Fruit fly (Drosophila melanogaster) whole organism, embryonic: Measurements from ENCODE around the gene CG5056.
A peak's percentile ranks its signal among the peaks of the same experiment; 100 is the strongest.

Experiments used
- Abd-B ChIP-seq: fragments of 200-800 bp; sonication (Bioruptor generic); optimal IDR thresholded peaks from 2 replicates; lab custom pipeline; 2018; ENCODE audit warnings: missing biosample characterization, mild to moderate bottlenecking, missing genetic modification characterization, moderate library complexity
- Aef1 ChIP-seq: fragments of 200-800 bp; sonication (Bioruptor generic); IDR thresholded peaks from 3 replicates; pipeline ENCODE4 v1.3.6; 2022; ENCODE audit warnings: missing biosample characterization, missing genetic modification characterization
- CG10274 ChIP-seq: fragments of 200-800 bp; sonication (Bioruptor generic); optimal IDR thresholded peaks from 3 replicates; lab custom pipeline; 2017; ENCODE audit warnings: missing biosample characterization, mild to moderate bottlenecking, missing genetic modification characterization
- CG10543 ChIP-seq: fragments of 200-800 bp; sonication (Bioruptor generic); optimal IDR thresholded peaks from 3 replicates; lab custom pipeline; 2017; ENCODE audit warnings: missing biosample characterization, mild to moderate bottlenecking, missing genetic modification characterization, moderate library complexity
- CG11247 ChIP-seq: fragments of 200-800 bp; sonication (Bioruptor generic); IDR thresholded peaks from 2 replicates; pipeline ENCODE4 v1.3.6; 2022; ENCODE audit warnings: missing biosample characterization, missing genetic modification characterization
- CG11695 ChIP-seq: fragments of 200-800 bp; sonication (Bioruptor generic); IDR thresholded peaks from 3 replicates; pipeline ENCODE4 v1.3.6; 2022; ENCODE audit warnings: missing biosample characterization, missing genetic modification characterization
- CG12071 ChIP-seq: fragments of 200-800 bp; sonication (Bioruptor generic); optimal IDR thresholded peaks from 3 replicates; lab custom pipeline; 2018; ENCODE audit warnings: missing biosample characterization, mild to moderate bottlenecking, missing genetic modification characterization
- CG12391 ChIP-seq: fragments of 200-800 bp; sonication (Bioruptor generic); optimal IDR thresholded peaks from 3 replicates; lab custom pipeline; 2018; ENCODE audit warnings: missing biosample characterization, mild to moderate bottlenecking, missing genetic modification characterization, moderate library complexity
- CG14014 ChIP-seq: fragments of 200-800 bp; sonication (Bioruptor generic); IDR thresholded peaks from 2 replicates; pipeline ENCODE4 v1.3.6; 2022; ENCODE audit warnings: missing biosample characterization, missing genetic modification characterization
- CG14860 ChIP-seq: fragments of 200-800 bp; sonication (Bioruptor generic); IDR thresholded peaks from 3 replicates; pipeline ENCODE4 v1.3.6; 2022; ENCODE audit warnings: missing biosample characterization, missing genetic modification characterization; ENCODE audit not compliant: partially characterized antibody
- CG1603 ChIP-seq: fragments of 200-800 bp; sonication (Bioruptor generic); optimal IDR thresholded peaks from 2 replicates; lab custom pipeline; 2019; ENCODE audit warnings: missing biosample characterization, mild to moderate bottlenecking, missing genetic modification characterization, moderate library complexity
- CG17829 ChIP-seq: fragments of 200-800 bp; optimal IDR thresholded peaks from 2 replicates; lab custom pipeline; 2019; ENCODE audit warnings: missing biosample characterization, mild to moderate bottlenecking, missing genetic modification characterization, moderate library complexity
- CG17912 ChIP-seq: fragments of 200-800 bp; sonication (Bioruptor generic); optimal IDR thresholded peaks from 2 replicates; lab custom pipeline; 2018; ENCODE audit warnings: missing biosample characterization, mild to moderate bottlenecking, missing genetic modification characterization
- CG18476 ChIP-seq: fragments of 200-800 bp; sonication (Bioruptor generic); optimal IDR thresholded peaks from 2 replicates; lab custom pipeline; 2016; ENCODE audit warnings: missing biosample characterization, mild to moderate bottlenecking, missing genetic modification characterization
- CG18599 ChIP-seq: fragments of 200-800 bp; sonication (Bioruptor generic); optimal IDR thresholded peaks from 3 replicates; lab custom pipeline; 2017; ENCODE audit warnings: missing biosample characterization, missing genetic modification characterization, mild to moderate bottlenecking, moderate library complexity, missing genetic modification reagents
- CG30020 ChIP-seq: fragments of 200-800 bp; optimal IDR thresholded peaks from 2 replicates; lab custom pipeline; 2019; ENCODE audit warnings: missing biosample characterization, mild to moderate bottlenecking, missing genetic modification characterization, moderate library complexity
- CG31441 ChIP-seq: fragments of 200-800 bp; sonication (Bioruptor generic); IDR thresholded peaks from 2 replicates; pipeline ENCODE4 v1.3.6; 2022; ENCODE audit warnings: missing biosample characterization, missing genetic modification characterization
- CG3281 ChIP-seq: fragments of 200-800 bp; sonication (Bioruptor generic); optimal IDR thresholded peaks from 3 replicates; lab custom pipeline; 2017; ENCODE audit warnings: missing biosample characterization, mild to moderate bottlenecking, missing genetic modification characterization
- CG4424 ChIP-seq: fragments of 200-800 bp; sonication (Bioruptor generic); optimal IDR thresholded peaks from 3 replicates; lab custom pipeline; 2016; ENCODE audit warnings: missing biosample characterization, missing genetic modification characterization
- CG5180 ChIP-seq: fragments of 200-800 bp; sonication (Bioruptor generic); optimal IDR thresholded peaks from 3 replicates; lab custom pipeline; 2017; ENCODE audit warnings: missing biosample characterization, missing genetic modification characterization, mild to moderate bottlenecking, moderate library complexity, missing genetic modification reagents
- CG6765 ChIP-seq: fragments of 200-800 bp; sonication (Bioruptor generic); optimal IDR thresholded peaks from 3 replicates; lab custom pipeline; 2017; ENCODE audit warnings: missing biosample characterization, mild to moderate bottlenecking, missing genetic modification characterization
- CG7745 ChIP-seq: fragments of 200-800 bp; sonication (Bioruptor generic); optimal IDR thresholded peaks from 2 replicates; lab custom pipeline; 2018; ENCODE audit warnings: missing biosample characterization, mild to moderate bottlenecking, missing genetic modification characterization, moderate library complexity
- CG8478 ChIP-seq: fragments of >200 bp; optimal IDR thresholded peaks from 2 replicates; lab custom pipeline; 2018
- CG8765 ChIP-seq: fragments of 200-800 bp; sonication (Bioruptor generic); IDR thresholded peaks from 2 replicates; pipeline ENCODE4 v1.3.6; 2022; ENCODE audit warnings: missing biosample characterization, missing genetic modification characterization
- CrebB ChIP-seq: fragments of 200-800 bp; sonication (Bioruptor generic); optimal IDR thresholded peaks from 3 replicates; lab custom pipeline; 2018; ENCODE audit warnings: missing biosample characterization, mild to moderate bottlenecking, missing genetic modification characterization
- H2.0 ChIP-seq: fragments of 200-800 bp; sonication (Bioruptor generic); IDR thresholded peaks from 2 replicates; pipeline ENCODE4 v1.3.6; 2022; ENCODE audit warnings: missing biosample characterization, missing genetic modification characterization
- Lpt ChIP-seq: fragments of >200 bp; optimal IDR thresholded peaks from 2 replicates; lab custom pipeline; 2018; ENCODE audit warnings: missing biosample characterization, missing genetic modification characterization
- Nf-YB ChIP-seq: fragments of 200-800 bp; sonication (Bioruptor generic); optimal IDR thresholded peaks from 3 replicates; lab custom pipeline; 2019; ENCODE audit warnings: missing biosample characterization, mild to moderate bottlenecking, missing genetic modification characterization, moderate library complexity
- Nf-YC ChIP-seq: fragments of 200-800 bp; optimal IDR thresholded peaks from 3 replicates; lab custom pipeline; 2019; ENCODE audit warnings: missing biosample characterization, mild to moderate bottlenecking, missing genetic modification characterization, moderate library complexity
- Stat92E ChIP-seq, 3 experiments: fragments of >200 bp in 2 of 3; fragments of 200-800 bp in 1 of 3; sonication (Bioruptor generic) in 1 of 3; optimal IDR thresholded peaks; 2 replicates each; lab custom pipeline; 2017 to 2019; ENCODE audit warnings: missing biosample characterization in 3 of 3, missing genetic modification characterization in 3 of 3, mild to moderate bottlenecking in 1 of 3, moderate library complexity in 1 of 3
- ab ChIP-seq: fragments of 200-800 bp; sonication (Bioruptor generic); optimal IDR thresholded peaks from 2 replicates; lab custom pipeline; 2016; ENCODE audit warnings: missing biosample characterization, missing genetic modification characterization
- az2 ChIP-seq: fragments of 200-800 bp; sonication (Bioruptor generic); optimal IDR thresholded peaks from 3 replicates; lab custom pipeline; 2016; ENCODE audit warnings: missing biosample characterization, missing genetic modification characterization
- cato ChIP-seq: fragments of 200-800 bp; sonication (Bioruptor generic); optimal IDR thresholded peaks from 2 replicates; lab custom pipeline; 2016; ENCODE audit warnings: missing biosample characterization, missing genetic modification characterization, borderline replicate concordance
- chinmo ChIP-seq: fragments of 200-800 bp; sonication (Bioruptor generic); IDR thresholded peaks from 4 replicates; pipeline ENCODE4 v1.3.6; 2022; ENCODE audit warnings: missing biosample characterization, missing genetic modification characterization; ENCODE audit not compliant: partially characterized antibody
- ci ChIP-seq: fragments of 200-800 bp; sonication (Bioruptor generic); IDR thresholded peaks from 3 replicates; pipeline ENCODE4 v1.3.6; 2022; ENCODE audit warnings: missing biosample characterization, missing genetic modification characterization
- croc ChIP-seq: fragments of 200-800 bp; sonication (Bioruptor generic); conservative IDR thresholded peaks from 3 replicates; pipeline ENCODE4 v1.3.6; 2022; ENCODE audit warnings: missing biosample characterization, missing genetic modification characterization
- ems ChIP-seq: fragments of 200-800 bp; sonication (Bioruptor generic); optimal IDR thresholded peaks from 3 replicates; lab custom pipeline; 2016; ENCODE audit warnings: missing biosample characterization, missing genetic modification characterization
- exex ChIP-seq: fragments of 200-800 bp; sonication (Bioruptor generic); optimal IDR thresholded peaks from 4 replicates; lab custom pipeline; 2018; ENCODE audit warnings: missing biosample characterization, mild to moderate bottlenecking, missing genetic modification characterization, moderate library complexity
- gsb ChIP-seq: fragments of 200-800 bp; sonication (Bioruptor generic); IDR thresholded peaks from 2 replicates; pipeline ENCODE4 v1.3.6; 2022; ENCODE audit warnings: missing biosample characterization, missing genetic modification characterization
- luna ChIP-seq: fragments of 200-800 bp; sonication (Bioruptor generic); optimal IDR thresholded peaks from 2 replicates; lab custom pipeline; 2016; ENCODE audit warnings: missing biosample characterization, missing genetic modification characterization
- nom ChIP-seq: fragments of 200-800 bp; sonication (Bioruptor generic); optimal IDR thresholded peaks from 2 replicates; lab custom pipeline; 2017; ENCODE audit warnings: missing biosample characterization, missing genetic modification characterization, mild to moderate bottlenecking, moderate library complexity, missing genetic modification reagents
- otp ChIP-seq: fragments of 200-800 bp; sonication (Bioruptor generic); IDR thresholded peaks from 3 replicates; pipeline ENCODE4, ENCODE4 v1.3.6; 2022; ENCODE audit warnings: missing biosample characterization, missing genetic modification characterization
- pho ChIP-seq: fragments of 200-800 bp; sonication (Bioruptor generic); optimal IDR thresholded peaks from 2 replicates; lab custom pipeline; 2016; ENCODE audit warnings: missing biosample characterization, missing genetic modification characterization
- sd ChIP-seq: fragments of 200-800 bp; sonication (Bioruptor generic); optimal IDR thresholded peaks from 3 replicates; lab custom pipeline; 2018; ENCODE audit warnings: missing biosample characterization, mild to moderate bottlenecking, missing genetic modification characterization, moderate library complexity
- sisA ChIP-seq: fragments of 200-800 bp; sonication (Bioruptor generic); IDR thresholded peaks from 2 replicates; pipeline ENCODE4 v1.3.6; 2022; ENCODE audit warnings: missing biosample characterization, missing genetic modification characterization
- ssp ChIP-seq: fragments of 200-800 bp; sonication (Bioruptor generic); IDR thresholded peaks from 2 replicates; pipeline ENCODE4 v1.3.6; 2022; ENCODE audit warnings: missing biosample characterization, missing genetic modification characterization
- sug ChIP-seq: fragments of 200-800 bp; optimal IDR thresholded peaks from 2 replicates; lab custom pipeline; 2019; ENCODE audit warnings: missing biosample characterization, mild to moderate bottlenecking, missing genetic modification characterization, moderate library complexity
- tio ChIP-seq: fragments of 200-800 bp; sonication (Bioruptor generic); optimal IDR thresholded peaks from 2 replicates; lab custom pipeline; 2017; ENCODE audit warnings: missing biosample characterization, missing genetic modification characterization, inconsistent platforms
- tx ChIP-seq: fragments of 200-800 bp; sonication (Bioruptor generic); optimal IDR thresholded peaks from 2 replicates; lab custom pipeline; 2016; ENCODE audit warnings: missing biosample characterization, missing genetic modification characterization
- unpg ChIP-seq: fragments of 200-800 bp; sonication (Bioruptor generic); optimal IDR thresholded peaks from 3 replicates; lab custom pipeline; 2018; ENCODE audit warnings: missing biosample characterization, mild to moderate bottlenecking, missing genetic modification characterization, moderate library complexity
- usp ChIP-seq: fragments of >200 bp; optimal IDR thresholded peaks from 2 replicates; lab custom pipeline; 2017; ENCODE audit warnings: missing biosample characterization, missing genetic modification characterization
- vfl ChIP-seq: fragments of 200-800 bp; sonication (Bioruptor generic); optimal IDR thresholded peaks from 2 replicates; lab custom pipeline; 2016; ENCODE audit warnings: missing biosample characterization, missing genetic modification characterization

CG5056 gene

DNA sequence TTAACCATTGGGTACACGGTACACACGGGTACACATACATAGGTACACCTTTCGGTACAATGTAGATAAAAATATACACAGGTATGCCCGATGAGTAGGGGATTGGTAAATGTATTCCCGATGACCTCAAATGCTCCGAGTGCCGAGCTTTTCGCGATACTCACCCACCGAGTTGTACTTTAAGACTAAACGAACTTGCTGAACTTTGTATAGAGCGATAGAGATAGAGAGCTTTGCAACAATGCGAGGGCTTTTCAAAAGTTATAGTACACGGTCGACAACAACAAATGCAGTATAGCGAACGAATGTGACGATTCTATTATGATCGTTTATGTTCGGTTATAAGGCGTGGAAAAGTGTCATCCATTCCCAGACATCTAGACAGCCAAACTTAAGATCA is 44.9 kb upstream of the CG5056 start (continued):
- TF ChIP-seq chinmo (GFP tag; lab: Robert Waterston, UW) (peak; percentile 89; the same call in 2 of the 4 replicates), ssp (GFP tag; lab: Robert Waterston, UW) (no peak), CG11247 (GFP tag; lab: Robert Waterston, UW) (no peak), tx (no peak), CG4424 (no peak), CG14860 (no peak), CG18599 (GFP tag; lab: Kevin White, UChicago) (no peak), Abd-B (GFP tag; lab: Kevin White, UChicago) (no peak), Nf-YB (GFP tag; lab: Kevin White, UChicago) (no peak), CG10274 (GFP tag; lab: Kevin White, UChicago) (peak; percentile 91), CG6765 (GFP tag; lab: Kevin White, UChicago) (no peak), CG12391 (tag; lab: Kevin White, UChicago) (no peak), CrebB (tag; lab: Kevin White, UChicago) (no peak), CG5180 (GFP tag; lab: Kevin White, UChicago) (no peak), H2.0 (GFP tag; lab: Robert Waterston, UW) (no peak), az2 (GFP tag; lab: Kevin White, UChicago) (no peak), Nf-YC (tag; lab: Kevin White, UChicago) (peak; percentile 5), CG17912 (peak; percentile 23), exex (tag; lab: Kevin White, UChicago) (peak; percentile 65), Stat92E (GFP tag; optimal IDR thresholded peaks at IDR 0.05; lab: Kevin White, UChicago) (no peak), CG8765 (GFP tag; lab: Robert Waterston, UW) (no peak), nom (GFP tag; lab: Kevin White, UChicago) (peak; percentile 69), CG30020 (tag; lab: Kevin White, UChicago) (no peak), sisA (GFP tag; lab: Robert Waterston, UW) (no peak), luna (GFP tag; lab: Kevin White, UChicago) (no peak), ab (GFP tag; lab: Kevin White, UChicago) (no peak), unpg (no peak), CG8478 (lab: Kevin White, UChicago) (no peak), CG1603 (no peak), sug (tag; lab: Kevin White, UChicago) (peak; percentile 38), CG11695 (GFP tag; lab: Robert Waterston, UW) (no peak), CG12071 (GFP tag; lab: Kevin White, UChicago) (no peak), gsb (GFP tag; lab: Robert Waterston, UW) (no peak), CG31441 (no peak), sd (tag; lab: Kevin White, UChicago) (peak; percentile 89), CG10543 (GFP tag; lab: Kevin White, UChicago) (peak; percentile 40), Lpt (GFP tag; lab: Kevin White, UChicago) (no peak), tio (no peak), CG7745 (no peak), vfl (GFP tag; lab: Kevin White, UChicago) (no peak), Aef1 (peak; percentile 60; the same call in 2 of the 3 replicates), CG3281 (GFP tag; lab: Kevin White, UChicago) (no peak), usp (GFP tag; lab: Kevin White, UChicago) (no peak), croc (GFP tag; lab: Robert Waterston, UW) (no peak), otp (GFP tag; lab: Robert Waterston, UW) (no peak), ci (GFP tag; lab: Robert Waterston, UW) (no peak), ems (GFP tag; lab: Kevin White, UChicago) (no peak), pho (GFP tag; lab: Kevin White, UChicago) (peak; percentile 24), CG18476 (GFP tag; lab: Kevin White, UChicago) (no peak), CG17829 (tag; lab: Kevin White, UChicago) (no peak), cato (GFP tag; lab: Kevin White, UChicago) (no peak), CG14014 (GFP tag; lab: Robert Waterston, UW) (no peak)
